Worm (Caenorhabditis elegans): ENCODE measurements around the gene F47B10.5.

Gene F47B10.5

ce11 chrX:10890456-10890855 is at the start of gene F47B10.5:
Gene F47B10.5 (minus strand): TSS chrX:10890556.
- TF ChIP-seq nhr-67 (tag; optimal IDR thresholded peaks at IDR 0.05) (no peak), ztf-4 (tag; optimal IDR thresholded peaks at IDR 0.05) (no peak), nhr-12 (tag; optimal IDR thresholded peaks at IDR 0.05) (no peak), nfya-1 (tag; optimal IDR thresholded peaks at IDR 0.05; ENCODE audit: insufficient read depth) (no peak), nhr-237 (tag; optimal IDR thresholded peaks at IDR 0.05) (no peak), hmg-11 (tag; optimal IDR thresholded peaks at IDR 0.05) (no peak), egl-5 (tag; optimal IDR thresholded peaks at IDR 0.05) (no peak), mml-1 (tag; optimal IDR thresholded peaks at IDR 0.05) (no peak), skn-1 (tag; optimal IDR thresholded peaks at IDR 0.05) (no peak), fkh-10 (GFP tag; optimal IDR thresholded peaks at IDR 0.05) (no peak), ZK546.5 (tag; optimal IDR thresholded peaks at IDR 0.05) (no peak), daf-12 (tag; optimal IDR thresholded peaks at IDR 0.05) (no peak), lin-39 (tag; optimal IDR thresholded peaks at IDR 0.05) (no peak), elt-3 (tag; optimal IDR thresholded peaks at IDR 0.05) (no peak), ceh-28 (tag; optimal IDR thresholded peaks at IDR 0.05) (no peak), ceh-82 (tag; optimal IDR thresholded peaks at IDR 0.05) (no peak), lsy-12 (tag; optimal IDR thresholded peaks at IDR 0.05) (no peak)

ce11 chrX:10933308-10934014 is 43.1 kb upstream of the F47B10.5 start:
- TF ChIP-seq nfya-1 (tag; optimal IDR thresholded peaks at IDR 0.05; ENCODE audit: insufficient read depth) (no peak), mdl-1 (tag; optimal IDR thresholded peaks at IDR 0.05) (no peak), nhr-23 (tag; optimal IDR thresholded peaks at IDR 0.05) (no peak), aly-2 (tag; optimal IDR thresholded peaks at IDR 0.05) (no peak), fkh-2 (tag; optimal IDR thresholded peaks at IDR 0.05) (no peak), eor-1 (tag; optimal IDR thresholded peaks at IDR 0.05) (no peak)

- TF ChIP-seq mdl-1 (tag; optimal IDR thresholded peaks at IDR 0.05) = no peak
- TF ChIP-seq elt-2 (tag; optimal IDR thresholded peaks at IDR 0.05) = no peak
- TF ChIP-seq eor-1 (tag; optimal IDR thresholded peaks at IDR 0.05) = no peak
- TF ChIP-seq nhr-11 (tag; optimal IDR thresholded peaks at IDR 0.05) = no peak
- TF ChIP-seq fkh-2 (tag; optimal IDR thresholded peaks at IDR 0.05) = no peak
- no peak for TF ChIP-seq ZK546.5 (tag; optimal IDR thresholded peaks at IDR 0.05)
- no peak for TF ChIP-seq elt-3 (tag; optimal IDR thresholded peaks at IDR 0.05)
- TF ChIP-seq lsy-12 (tag; optimal IDR thresholded peaks at IDR 0.05) = no peak
- TF ChIP-seq snpc-4 (tag; optimal IDR thresholded peaks at IDR 0.05) = no peak
- TF ChIP-seq R02D3.7 (tag; optimal IDR thresholded peaks at IDR 0.05) = no peak
- TF ChIP-seq jun-1 (tag; optimal IDR thresholded peaks at IDR 0.05) = no peak
- no peak for TF ChIP-seq zag-1 (tag; optimal IDR thresholded peaks at IDR 0.05)
- TF ChIP-seq elt-1 (tag; optimal IDR thresholded peaks at IDR 0.05) = no peak
- no peak for TF ChIP-seq lin-15B (tag; optimal IDR thresholded peaks at IDR 0.05)
- no peak for TF ChIP-seq skn-1 (tag; optimal IDR thresholded peaks at IDR 0.05)
- no peak for TF ChIP-seq egl-27 (tag; optimal IDR thresholded peaks at IDR 0.05)
- no peak for TF ChIP-seq sea-2 (GFP tag; optimal IDR thresholded peaks at IDR 0.05)
Measured at ce11 chrX:10932087-10932486, 41.7 kb upstream of the F47B10.5 start.

- TF ChIP-seq fos-1 (tag; optimal IDR thresholded peaks at IDR 0.05) (no peak), pha-4 (tag; optimal IDR thresholded peaks at IDR 0.05) (peak; percentile 26), nhr-25 (tag; optimal IDR thresholded peaks at IDR 0.05) (no peak), elt-2 (tag; optimal IDR thresholded peaks at IDR 0.05) (peak; percentile 56)
Measured at ce11 chrX:10928948-10929563, 38.7 kb upstream of the F47B10.5 start, which contains the start of gene dgn-1. Gene dgn-1 (minus strand): TSS chrX:10928998.

ce11 chrX:10927136-10927535 is 36.8 kb upstream of the F47B10.5 start:
- TF ChIP-seq egl-27 (tag; optimal IDR thresholded peaks at IDR 0.05) (no peak), pqm-1 (tag; optimal IDR thresholded peaks at IDR 0.05) (no peak), ZK546.5 (tag; optimal IDR thresholded peaks at IDR 0.05) (no peak), ceh-9 (tag; optimal IDR thresholded peaks at IDR 0.05) (no peak), ztf-11 (tag; optimal IDR thresholded peaks at IDR 0.05) (no peak), jun-1 (tag; optimal IDR thresholded peaks at IDR 0.05) (no peak)
